Fruit fly (Drosophila melanogaster): Measurements from ENCODE around the gene Itgbn.

Itgbn gene

dm6 chr2L:21030235-21030634 lies 22.6 kb upstream of the Itgbn start:
- TF ChIP-seq otp (GFP tag; IDR thresholded peaks at IDR 0.05), result no peak
- TF ChIP-seq CG10565 (GFP tag; optimal IDR thresholded peaks at IDR 0.05), result no peak
- TF ChIP-seq Nf-YB (GFP tag; optimal IDR thresholded peaks at IDR 0.05), result no peak
- TF ChIP-seq Doc2 (GFP tag; IDR thresholded peaks at IDR 0.05), result no peak
- TF ChIP-seq nom (GFP tag; optimal IDR thresholded peaks at IDR 0.05), result peak; percentile 60
- no peak for TF ChIP-seq CG10366 (GFP tag; IDR thresholded peaks at IDR 0.05)
- TF ChIP-seq CG6813 (GFP tag; optimal IDR thresholded peaks at IDR 0.05), result no peak

- TF ChIP-seq Dad (GFP tag; optimal IDR thresholded peaks at IDR 0.05), result no peak
- TF ChIP-seq eyg (GFP tag; optimal IDR thresholded peaks at IDR 0.05), result no peak
- TF ChIP-seq D19A (tag; optimal IDR thresholded peaks at IDR 0.05), result peak; percentile 96
- peak; percentile 66 for TF ChIP-seq abd-A (tag; optimal IDR thresholded peaks at IDR 0.05)
- TF ChIP-seq pros (GFP tag; optimal IDR thresholded peaks at IDR 0.05), result peak; percentile 87
- TF ChIP-seq CG32767 (GFP tag; IDR thresholded peaks at IDR 0.05), result 0 out of 2 replicates have a peak, but pooled peaks have one; percentile 14
- peak; percentile 88 for TF ChIP-seq ewg (GFP tag; optimal IDR thresholded peaks at IDR 0.05)
- peak; percentile 77 for TF ChIP-seq CG17385 (GFP tag; optimal IDR thresholded peaks at IDR 0.05)
- TF ChIP-seq nerfin-1 (tag; optimal IDR thresholded peaks at IDR 0.05), result peak; percentile 22
- peak; percentile 48 for TF ChIP-seq CG13894 (tag; optimal IDR thresholded peaks at IDR 0.05)
- no peak for TF ChIP-seq Ets97D (GFP tag; optimal IDR thresholded peaks at IDR 0.05)
- peak; percentile 44; the same call in 1 of the 2 replicates for TF ChIP-seq crol (GFP tag; IDR thresholded peaks at IDR 0.05)
- TF ChIP-seq croc (GFP tag; conservative IDR thresholded peaks at IDR 0.05), result no peak
- TF ChIP-seq bbx (GFP tag; IDR thresholded peaks at IDR 0.05; ENCODE audit: partially characterized antibody), result 0 out of 2 replicates have a peak, but pooled peaks have one; percentile 18
- no peak for TF ChIP-seq cg (GFP tag; optimal IDR thresholded peaks at IDR 0.05)
- no peak for TF ChIP-seq sd (tag; optimal IDR thresholded peaks at IDR 0.05)
- TF ChIP-seq emc (GFP tag; optimal IDR thresholded peaks at IDR 0.05), result no peak
- TF ChIP-seq zfh2 (GFP tag; optimal IDR thresholded peaks at IDR 0.05), result no peak
- TF ChIP-seq CG1832 (GFP tag; optimal IDR thresholded peaks at IDR 0.05), result no peak
- no peak for TF ChIP-seq Trl (optimal IDR thresholded peaks at IDR 0.05)
- TF ChIP-seq Trl (GFP tag; optimal IDR thresholded peaks at IDR 0.05), result no peak
- TF ChIP-seq CG4404 (GFP tag; IDR thresholded peaks at IDR 0.05), result 0 out of 2 replicates have a peak, but pooled peaks have one; percentile 6
- TF ChIP-seq seq (GFP tag; IDR thresholded peaks at IDR 0.05), result peak; percentile 19; the same call in 1 of the 2 replicates
- TF ChIP-seq crc (GFP tag; optimal IDR thresholded peaks at IDR 0.05), result no peak
- peak; percentile 52 for TF ChIP-seq Med (GFP tag)
- TF ChIP-seq CG18599 (GFP tag; optimal IDR thresholded peaks at IDR 0.05), result peak; percentile 22
- TF ChIP-seq pan (optimal IDR thresholded peaks at IDR 0.05), result no peak
- TF ChIP-seq pan (GFP tag; optimal IDR thresholded peaks at IDR 0.05 in 1 of 2, IDR thresholded peaks at IDR 0.05 in 1 of 2), result no peak
Measured at dm6 chr2L:21033315-21033714, 19.5 kb upstream of the Itgbn start.

dm6 chr2L:21034388-21034787 lies 18.4 kb upstream of the Itgbn start:
- TF ChIP-seq pros (GFP tag; optimal IDR thresholded peaks at IDR 0.05), result peak; percentile 77
- TF ChIP-seq CG34224 (GFP tag; IDR thresholded peaks at IDR 0.05; ENCODE audit: partially characterized antibody), result no peak
- TF ChIP-seq D19A (tag; optimal IDR thresholded peaks at IDR 0.05), result peak; percentile 24
- TF ChIP-seq Stat92E (GFP tag; optimal IDR thresholded peaks at IDR 0.05), result no peak
- no peak for TF ChIP-seq zen (tag; optimal IDR thresholded peaks at IDR 0.05)
- no peak for TF ChIP-seq Atf3 (GFP tag; optimal IDR thresholded peaks at IDR 0.05)
- peak; percentile 89 for TF ChIP-seq twi (tag; optimal IDR thresholded peaks at IDR 0.05)

Data from whole organism, embryonic.